Worm (Caenorhabditis elegans): ENCODE measurements around the gene tost-1.

The tost-1 gene

ce11 chrIII:4899035-4899578 is 21.0 kb upstream of the tost-1 start, which contains the start of gene nhl-2:
nhl-2 (minus strand) TSS chrIII:4899085.
- TF ChIP-seq unc-39 (tag; optimal IDR thresholded peaks at IDR 0.05) = no peak
- no peak for TF ChIP-seq lin-13 (GFP tag; optimal IDR thresholded peaks at IDR 0.05)
- no peak for TF ChIP-seq nhr-10 (tag; optimal IDR thresholded peaks at IDR 0.05)
- no peak for TF ChIP-seq crh-2 (tag; optimal IDR thresholded peaks at IDR 0.05)
- no peak for TF ChIP-seq elt-3 (tag; optimal IDR thresholded peaks at IDR 0.05)
- no peak for TF ChIP-seq dmd-4 (tag; optimal IDR thresholded peaks at IDR 0.05)
- TF ChIP-seq lin-11 (tag; optimal IDR thresholded peaks at IDR 0.05) = no peak
- no peak for TF ChIP-seq sma-9 (GFP tag; optimal IDR thresholded peaks at IDR 0.05)
- TF ChIP-seq sma-9 (tag; optimal IDR thresholded peaks at IDR 0.05) = no peak
- no peak for TF ChIP-seq peb-1 (tag; optimal IDR thresholded peaks at IDR 0.05)
- TF ChIP-seq zag-1 (tag; optimal IDR thresholded peaks at IDR 0.05) = no peak
- no peak for TF ChIP-seq nhr-77 (tag; optimal IDR thresholded peaks at IDR 0.05)
- TF ChIP-seq ceh-82 (tag; optimal IDR thresholded peaks at IDR 0.05) = no peak
- TF ChIP-seq gmeb-1 (tag; optimal IDR thresholded peaks at IDR 0.05) = no peak
- TF ChIP-seq lsy-2 (tag; optimal IDR thresholded peaks at IDR 0.05) = no peak

DNA sequence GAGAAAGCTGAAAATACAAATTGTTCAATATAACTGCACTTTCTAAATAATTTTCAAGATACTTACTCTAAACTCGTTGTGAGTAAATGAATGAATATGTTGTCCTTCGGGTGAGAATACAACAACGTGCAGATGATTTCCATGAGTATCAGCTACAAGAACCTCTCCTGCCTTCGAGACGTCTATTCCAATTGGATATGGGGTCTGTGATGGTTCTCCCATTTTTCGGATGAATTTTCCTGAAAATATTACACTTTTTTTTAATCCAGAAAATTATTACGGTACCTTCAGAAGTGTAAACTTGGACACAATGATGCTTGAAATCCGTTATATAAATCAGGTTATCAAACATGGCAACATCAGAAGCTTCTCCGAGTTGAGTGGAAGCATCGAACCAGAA is 17.2 kb upstream of the tost-1 start:
- TF ChIP-seq snpc-4 (tag; optimal IDR thresholded peaks at IDR 0.05) (no peak), R02D3.7 (tag; optimal IDR thresholded peaks at IDR 0.05) (no peak), Y55F3AM.14 (GFP tag; optimal IDR thresholded peaks at IDR 0.05) (no peak), gmeb-1 (tag; optimal IDR thresholded peaks at IDR 0.05) (no peak), blmp-1 (tag; optimal IDR thresholded peaks at IDR 0.05; ENCODE audit: insufficient read depth) (no peak), sma-3 (GFP tag; optimal IDR thresholded peaks at IDR 0.05) (no peak), ZK546.5 (tag; optimal IDR thresholded peaks at IDR 0.05) (no peak), ceh-16 (tag; optimal IDR thresholded peaks at IDR 0.05) (no peak), nhr-6 (tag; optimal IDR thresholded peaks at IDR 0.05) (no peak), nhr-129 (tag; optimal IDR thresholded peaks at IDR 0.05) (no peak), aly-2 (tag; optimal IDR thresholded peaks at IDR 0.05) (no peak), lin-11 (tag; optimal IDR thresholded peaks at IDR 0.05) (no peak), nhr-77 (tag; optimal IDR thresholded peaks at IDR 0.05) (no peak), nhr-21 (tag; optimal IDR thresholded peaks at IDR 0.05) (no peak)

- TF ChIP-seq ztf-4 (tag; optimal IDR thresholded peaks at IDR 0.05) (no peak), dmd-4 (tag; optimal IDR thresholded peaks at IDR 0.05) (no peak), ztf-1 (GFP tag; conservative IDR thresholded peaks at IDR 0.05) (no peak), zag-1 (tag; optimal IDR thresholded peaks at IDR 0.05) (no peak), gmeb-1 (tag; optimal IDR thresholded peaks at IDR 0.05) (no peak), F13H6.1 (tag; optimal IDR thresholded peaks at IDR 0.05) (no peak), nhr-21 (tag; optimal IDR thresholded peaks at IDR 0.05) (no peak)
These were observed 15.4 kb upstream of the tost-1 start, which contains the start of gene F26F4.6 for ce11 chrIII:4893540-4893939. F26F4.6 (minus strand) TSS chrIII:4893640.

DNA sequence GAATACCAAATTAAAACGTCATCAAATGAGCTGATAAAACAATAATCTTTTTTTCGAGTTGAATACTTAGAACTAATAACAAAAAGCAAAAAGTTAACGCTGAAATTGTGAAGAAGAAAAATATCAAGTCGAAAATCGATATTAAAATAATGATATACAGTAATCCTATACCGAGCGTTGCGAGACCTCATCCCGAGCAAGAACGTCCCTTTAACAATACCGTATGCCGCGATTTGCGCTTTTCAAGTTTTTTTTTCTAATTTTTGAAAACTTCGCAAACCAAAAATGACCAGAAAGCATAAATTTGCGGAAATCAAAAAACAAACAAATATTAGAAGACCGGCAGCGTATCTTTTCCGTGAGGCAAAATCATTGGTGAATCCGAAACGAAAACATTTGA is 12.9 kb upstream of the tost-1 start, which contains the start of gene F26F4.5:
TSS of gene F26F4.5 (minus strand) at position 256 of the 400 bp plus-strand sequence.
- TF ChIP-seq skn-1 (tag; optimal IDR thresholded peaks at IDR 0.05) (no peak), sem-4 (tag; optimal IDR thresholded peaks at IDR 0.05) (no peak), unc-62 (GFP tag; optimal IDR thresholded peaks at IDR 0.05) (no peak), blmp-1 (tag; optimal IDR thresholded peaks at IDR 0.05; ENCODE audit: insufficient read depth) (no peak), C34F6.9 (tag; optimal IDR thresholded peaks at IDR 0.05) (no peak), sma-3 (GFP tag; optimal IDR thresholded peaks at IDR 0.05) (no peak), nhr-21 (tag; optimal IDR thresholded peaks at IDR 0.05) (no peak), snpc-4 (tag; optimal IDR thresholded peaks at IDR 0.05) (no peak), crh-2 (tag; optimal IDR thresholded peaks at IDR 0.05) (no peak), ama-1 (optimal IDR thresholded peaks at IDR 0.05) (no peak)

DNA sequence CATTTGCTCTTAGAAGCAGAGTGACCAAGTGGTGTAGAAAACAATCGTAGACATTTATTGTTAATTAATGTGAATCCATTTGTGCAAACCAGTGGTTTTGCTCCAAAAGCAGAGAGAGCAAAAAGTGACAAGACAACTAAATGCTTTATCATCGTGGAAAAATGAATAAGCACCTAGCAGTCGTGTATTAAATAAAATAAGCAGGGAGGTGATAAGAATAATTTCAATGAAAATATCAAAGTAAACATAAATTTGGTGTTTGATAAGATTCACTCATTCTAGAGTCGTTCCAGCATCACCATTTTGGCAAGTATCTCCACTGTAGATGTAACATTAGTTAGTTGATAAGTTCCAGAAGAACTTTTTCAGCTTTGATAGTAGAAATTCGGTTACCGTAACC is 9.2 kb upstream of the tost-1 start, which contains the start of gene clec-6:
TSS of gene clec-6 (minus strand) at position 154 of the 400 bp plus-strand sequence.
- TF ChIP-seq fos-1 (tag; optimal IDR thresholded peaks at IDR 0.05) = peak; percentile 84
- no peak for TF ChIP-seq Y55F3AM.14 (GFP tag; optimal IDR thresholded peaks at IDR 0.05)

Data from whole organism, L2 larva.